Worm (Caenorhabditis elegans): ENCODE measurements around the gene mrps-16.

DNA sequence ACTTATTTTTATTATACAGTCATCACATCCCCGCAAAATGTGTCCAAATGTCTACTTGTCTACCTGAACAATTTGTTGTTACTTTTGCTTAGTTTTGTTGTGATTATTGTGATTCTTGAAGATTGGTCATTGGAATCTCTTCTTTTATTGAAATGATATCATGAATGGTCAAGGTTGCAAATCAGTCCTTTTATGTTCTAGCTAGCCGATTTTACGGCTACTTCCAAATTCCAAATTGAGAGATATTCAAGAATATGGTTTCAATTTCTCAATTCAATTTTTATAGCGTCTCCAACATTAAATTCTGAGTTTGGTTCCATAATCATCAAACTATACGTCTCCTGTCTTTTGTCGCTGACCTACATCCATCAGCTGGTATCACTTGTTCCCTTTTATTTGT lies 22.9 kb upstream of the mrps-16 start:
- TF ChIP-seq tab-1 (GFP tag; IDR thresholded peaks at IDR 0.05) (no peak), flt-1 (GFP tag; IDR thresholded peaks at IDR 0.05) (no peak), klf-2 (GFP tag; conservative IDR thresholded peaks at IDR 0.05) (no peak), ref-1 (GFP tag; conservative IDR thresholded peaks at IDR 0.05) (no peak), T22C8.4 (GFP tag; IDR thresholded peaks at IDR 0.05) (no peak), med-1 (GFP tag; optimal IDR thresholded peaks at IDR 0.05; ENCODE audit: insufficient read depth) (no peak), cog-1 (tag; optimal IDR thresholded peaks at IDR 0.05) (no peak), ztf-29 (GFP tag; IDR thresholded peaks at IDR 0.05) (no peak)
